Worm (Caenorhabditis elegans) whole organism, L4 larva: Measurements from ENCODE around the gene oac-20.

Source experiments
- D1046.2 ChIP-seq: fragments of 200-800 bp; sonication (Bioruptor generic); IDR thresholded peaks from 2 replicates; pipeline ENCODE4 v1.3.6; 2022; ENCODE audit warnings: missing genetic modification characterization, missing compliant biosample characterization
- F10B5.3 ChIP-seq: sonication (generic microtip); optimal IDR thresholded peaks from 2 replicates; lab custom pipeline; 2016; ENCODE audit warnings: mild to moderate bottlenecking, missing genetic modification characterization, missing compliant biosample characterization
- F44E2.7 ChIP-seq: fragments of 200-800 bp; sonication (Bioruptor generic); IDR thresholded peaks from 2 replicates; pipeline ENCODE4 v2.1.2; 2022; ENCODE audit warnings: missing genetic modification characterization, missing compliant biosample characterization
- Y75B8A.6 ChIP-seq: fragments of 200-800 bp; sonication (Bioruptor generic); IDR thresholded peaks from 2 replicates; pipeline ENCODE4 v1.3.6; 2022; ENCODE audit warnings: missing genetic modification reagents, missing genetic modification characterization, missing compliant biosample characterization
- ZK546.5 ChIP-seq, 2 experiments: sonication (generic microtip); optimal IDR thresholded peaks; 2 replicates each; lab custom pipeline; 2017; ENCODE audit warnings: missing biosample characterization in 2 of 2, missing genetic modification characterization in 2 of 2
- arid-1 ChIP-seq: fragments of 200-800 bp; sonication (Bioruptor generic); conservative IDR thresholded peaks from 2 replicates; pipeline ENCODE4 v1.3.6; 2022; ENCODE audit warnings: missing genetic modification reagents, missing genetic modification characterization, missing compliant biosample characterization
- attf-4 ChIP-seq: sonication (generic microtip); optimal IDR thresholded peaks from 3 replicates; lab custom pipeline; 2017; ENCODE audit warnings: missing biosample characterization, missing genetic modification characterization
- ceh-20 ChIP-seq: fragments of 200-800 bp; sonication (Bioruptor generic); IDR thresholded peaks from 2 replicates; pipeline ENCODE4 v1.3.6; 2022; ENCODE audit warnings: missing genetic modification reagents, missing genetic modification characterization, missing compliant biosample characterization
- ceh-32 ChIP-seq: sonication (generic microtip); optimal IDR thresholded peaks from 2 replicates; lab custom pipeline; 2016; ENCODE audit warnings: mild to moderate bottlenecking, missing genetic modification characterization, missing compliant biosample characterization; ENCODE audit not compliant: poor library complexity
- ceh-62 ChIP-seq: sonication (generic microtip); optimal IDR thresholded peaks from 2 replicates; lab custom pipeline; 2017; ENCODE audit warnings: missing biosample characterization, missing genetic modification characterization
- cey-2 ChIP-seq: sonication (generic microtip); optimal IDR thresholded peaks from 3 replicates; lab custom pipeline; 2017; ENCODE audit warnings: missing genetic modification characterization, mild to moderate bottlenecking, missing compliant biosample characterization, antibody characterized with exemption, borderline replicate concordance; ENCODE audit not compliant: insufficient read depth
- daf-16 ChIP-seq, 3 experiments: sonication (generic microtip); optimal IDR thresholded peaks; 2 replicates each; lab custom pipeline; 2016 to 2017; ENCODE audit warnings: missing genetic modification characterization in 3 of 3, missing genetic modification reagents in 3 of 3, mild to moderate bottlenecking in 2 of 3, missing compliant biosample characterization in 2 of 3, missing biosample characterization in 1 of 3, moderate library complexity in 1 of 3
- daf-8 ChIP-seq: fragments of 200-800 bp; sonication (Bioruptor generic); IDR thresholded peaks from 2 replicates; pipeline ENCODE4 v1.3.6; 2022; ENCODE audit warnings: missing genetic modification characterization, missing compliant biosample characterization
- dmd-8 ChIP-seq: fragments of 200-800 bp; sonication (Bioruptor generic); IDR thresholded peaks from 2 replicates; pipeline ENCODE4 v1.3.6; 2022; ENCODE audit warnings: missing genetic modification characterization, missing compliant biosample characterization
- dpl-1 ChIP-seq: fragments of 150-350 bp; optimal IDR thresholded peaks from 2 replicates; lab custom pipeline; 2014; ENCODE audit warnings: missing biosample characterization, missing genetic modification reagents, missing genetic modification characterization
- duxl-1 ChIP-seq: sonication (generic microtip); optimal IDR thresholded peaks from 2 replicates; lab custom pipeline; 2016; ENCODE audit warnings: mild to moderate bottlenecking, missing genetic modification characterization, moderate library complexity, missing compliant biosample characterization; ENCODE audit not compliant: poor library complexity
- fkh-10 ChIP-seq: fragments of 150-350 bp; optimal IDR thresholded peaks from 2 replicates; lab custom pipeline; 2014; ENCODE audit warnings: missing biosample characterization, missing genetic modification reagents, missing genetic modification characterization
- fos-1 ChIP-seq: fragments of 150-350 bp; optimal IDR thresholded peaks from 2 replicates; lab custom pipeline; 2014; ENCODE audit warnings: missing biosample characterization, missing genetic modification characterization
- hif-1 ChIP-seq, 2 experiments: sonication (generic microtip); optimal IDR thresholded peaks; 2 replicates each; lab custom pipeline; 2016 to 2017; ENCODE audit warnings: missing compliant biosample characterization in 2 of 2, missing genetic modification characterization in 2 of 2, missing genetic modification reagents in 2 of 2, missing genotype in 2 of 2, mild to moderate bottlenecking in 1 of 2
- hlh-11 ChIP-seq: fragments of 200-800 bp; sonication (Bioruptor generic); optimal IDR thresholded peaks from 2 replicates; lab custom pipeline; 2018; ENCODE audit warnings: mild to moderate bottlenecking, missing genetic modification characterization, missing compliant biosample characterization
- lin-1 ChIP-seq: fragments of 200-800 bp; sonication (Bioruptor generic); IDR thresholded peaks from 2 replicates; pipeline ENCODE4 v1.3.6; 2022; ENCODE audit warnings: missing genetic modification reagents, missing genetic modification characterization, missing compliant biosample characterization
- lin-13 ChIP-seq: fragments of 150-350 bp; optimal IDR thresholded peaks from 2 replicates; lab custom pipeline; 2014; ENCODE audit warnings: missing biosample characterization, missing genetic modification reagents, missing genetic modification characterization
- lin-15B ChIP-seq: fragments of 150-350 bp; sonication (generic microtip); optimal IDR thresholded peaks from 3 replicates; lab custom pipeline; 2014; ENCODE audit warnings: missing biosample characterization, missing genetic modification characterization
- lsy-2 ChIP-seq, 2 experiments: fragments of 150-350 bp in 1 of 2; sonication (generic microtip) in 1 of 2; optimal IDR thresholded peaks; 2 replicates each; lab custom pipeline; 2014 to 2017; ENCODE audit warnings: missing biosample characterization in 2 of 2, missing genetic modification characterization in 2 of 2
- madf-9 ChIP-seq: fragments of 200-800 bp; sonication (Bioruptor generic); conservative IDR thresholded peaks from 2 replicates; pipeline ENCODE4 v1.3.6; 2022; ENCODE audit warnings: missing genetic modification reagents, missing genetic modification characterization, missing compliant biosample characterization
- nhr-10 ChIP-seq: fragments of 150-350 bp; optimal IDR thresholded peaks from 2 replicates; lab custom pipeline; 2014; ENCODE audit warnings: missing biosample characterization, missing genetic modification characterization
- nhr-111 ChIP-seq: fragments of 200-800 bp; sonication (Bioruptor generic); optimal IDR thresholded peaks from 2 replicates; lab custom pipeline; 2018; ENCODE audit warnings: mild to moderate bottlenecking, missing genetic modification characterization, missing compliant biosample characterization
- nhr-25 ChIP-seq: sonication (generic microtip); optimal IDR thresholded peaks from 2 replicates; lab custom pipeline; 2017; ENCODE audit warnings: missing genetic modification characterization, mild to moderate bottlenecking, missing compliant biosample characterization, antibody characterized with exemption, moderate library complexity, borderline replicate concordance; ENCODE audit not compliant: insufficient read depth
- nhr-28 ChIP-seq: fragments of 150-350 bp; optimal IDR thresholded peaks from 2 replicates; lab custom pipeline; 2014; ENCODE audit warnings: missing biosample characterization, missing genetic modification characterization
- nhr-48 ChIP-seq: sonication (generic microtip); optimal IDR thresholded peaks from 2 replicates; lab custom pipeline; 2016; ENCODE audit warnings: mild to moderate bottlenecking, missing genetic modification characterization, missing compliant biosample characterization
- nhr-6 ChIP-seq: fragments of 150-350 bp; optimal IDR thresholded peaks from 2 replicates; lab custom pipeline; 2014; ENCODE audit warnings: missing biosample characterization, missing genetic modification characterization
- php-3 ChIP-seq: fragments of 200-800 bp; sonication (Bioruptor generic); IDR thresholded peaks from 2 replicates; pipeline ENCODE4 v1.3.6; 2022; ENCODE audit warnings: missing genetic modification reagents, missing genetic modification characterization, missing compliant biosample characterization
- sdz-12 ChIP-seq: fragments of 200-800 bp; sonication (Bioruptor generic); optimal IDR thresholded peaks from 2 replicates; lab custom pipeline; 2018; ENCODE audit warnings: mild to moderate bottlenecking, missing genetic modification characterization, missing compliant biosample characterization
- snpc-1.2 ChIP-seq: fragments of 200-800 bp; sonication (Bioruptor generic); IDR thresholded peaks from 2 replicates; pipeline ENCODE4 v1.3.6; 2022; ENCODE audit warnings: missing genetic modification reagents, missing genetic modification characterization, missing compliant biosample characterization
- unc-39 ChIP-seq: sonication (generic microtip); optimal IDR thresholded peaks from 2 replicates; lab custom pipeline; 2017; ENCODE audit warnings: missing biosample characterization, missing genetic modification characterization
- zag-1 ChIP-seq: fragments of 150-350 bp; optimal IDR thresholded peaks from 2 replicates; lab custom pipeline; 2014; ENCODE audit warnings: missing biosample characterization, missing genetic modification characterization
- ztf-7 ChIP-seq: fragments of 150-350 bp; optimal IDR thresholded peaks from 2 replicates; lab custom pipeline; 2014; ENCODE audit warnings: missing biosample characterization, missing genetic modification characterization

The oac-20 gene

ce11 chrV:15943125-15943524 is 35.4 kb upstream of the oac-20 start, which contains the start of gene srw-53:
Gene srw-53 (plus strand): TSS chrV:15943425.
- no peak for TF ChIP-seq arid-1
- TF ChIP-seq nhr-25 = no peak
- no peak for TF ChIP-seq ZK546.5 (tag; optimal IDR thresholded peaks at IDR 0.05; lab: Kevin White, UChicago)
- no peak for TF ChIP-seq snpc-1.2 (GFP tag; lab: Robert Waterston, UW)
- no peak for TF ChIP-seq hlh-11
- TF ChIP-seq lsy-2 (tag; optimal IDR thresholded peaks at IDR 0.05; lab: Kevin White, UChicago) = no peak
- no peak for TF ChIP-seq nhr-111 (GFP tag; lab: Kevin White, UChicago)
- no peak for TF ChIP-seq unc-39 (tag; lab: Kevin White, UChicago)
- TF ChIP-seq attf-4 (tag; lab: Kevin White, UChicago) = no peak
- TF ChIP-seq hif-1 (tag; optimal IDR thresholded peaks at IDR 0.05; lab: Kevin White, UChicago) = no peak
- TF ChIP-seq cey-2 (tag; lab: Kevin White, UChicago) = no peak
- TF ChIP-seq D1046.2 (GFP tag; lab: Robert Waterston, UW) = no peak
- TF ChIP-seq F10B5.3 (tag; lab: Kevin White, UChicago) = no peak
- no peak for TF ChIP-seq daf-16 (GFP tag; optimal IDR thresholded peaks at IDR 0.05; lab: Kevin White, UChicago)
- TF ChIP-seq daf-16 (tag; optimal IDR thresholded peaks at IDR 0.05; lab: Kevin White, UChicago) = no peak
- TF ChIP-seq F44E2.7 (GFP tag; lab: Robert Waterston, UW) = no peak
- no peak for TF ChIP-seq nhr-48
- TF ChIP-seq lin-13 (GFP tag; lab: Kevin White, UChicago) = no peak
- TF ChIP-seq zag-1 (tag; lab: Kevin White, UChicago) = no peak
- no peak for TF ChIP-seq nhr-10 (tag; lab: Kevin White, UChicago)
- TF ChIP-seq sdz-12 = no peak

- no peak for TF ChIP-seq dpl-1 (GFP tag; lab: Kevin White, UChicago)
- TF ChIP-seq madf-9 = no peak
- TF ChIP-seq php-3 (GFP tag; lab: Robert Waterston, UW) = no peak
- TF ChIP-seq F10B5.3 (tag; lab: Kevin White, UChicago) = no peak
- TF ChIP-seq lin-15B (tag; lab: Kevin White, UChicago) = no peak
- TF ChIP-seq lin-1 (GFP tag; lab: Robert Waterston, UW) = no peak
- TF ChIP-seq Y75B8A.6 (GFP tag; lab: Robert Waterston, UW) = no peak
- TF ChIP-seq duxl-1 (tag; lab: Kevin White, UChicago) = no peak
- no peak for TF ChIP-seq ceh-62 (tag; lab: Kevin White, UChicago)
- TF ChIP-seq nhr-28 (tag; lab: Kevin White, UChicago) = no peak
- TF ChIP-seq dmd-8 = no peak
- TF ChIP-seq D1046.2 (GFP tag; lab: Robert Waterston, UW) = no peak
- no peak for TF ChIP-seq ceh-20 (GFP tag; lab: Robert Waterston, UW)
- TF ChIP-seq nhr-6 (tag; lab: Kevin White, UChicago) = no peak
- TF ChIP-seq nhr-10 (tag; lab: Kevin White, UChicago) = no peak
- no peak for TF ChIP-seq ceh-32
Observed at ce11 chrV:15950903-15951302, 27.6 kb upstream of the oac-20 start, which contains the start of gene srw-59. Gene srw-59 (minus strand): TSS chrV:15951003.

ce11 chrV:15952762-15953161 is 25.8 kb upstream of the oac-20 start, which contains the start of gene srw-56:
Gene srw-56 (minus strand): TSS chrV:15952862.
- no peak for TF ChIP-seq Y75B8A.6 (GFP tag; lab: Robert Waterston, UW)
- no peak for TF ChIP-seq ztf-7 (tag; lab: Kevin White, UChicago)
- no peak for TF ChIP-seq nhr-6 (tag; lab: Kevin White, UChicago)
- no peak for TF ChIP-seq daf-8 (GFP tag; lab: Robert Waterston, UW)
- TF ChIP-seq fos-1 = no peak
- TF ChIP-seq fkh-10 (GFP tag; lab: Kevin White, UChicago) = no peak
- TF ChIP-seq snpc-1.2 (GFP tag; lab: Robert Waterston, UW) = no peak
- no peak for TF ChIP-seq nhr-111 (GFP tag; lab: Kevin White, UChicago)
